Fruit fly (Drosophila melanogaster) whole organism: Measurements from ENCODE around the gene CG44215.

Experiments used
- EcR ChIP-seq, 2 experiments: fragments of >200 bp; optimal IDR thresholded peaks; 2 replicates each; lab custom pipeline; 2017; ENCODE audit warnings: missing biosample characterization in 2 of 2, missing genetic modification characterization in 2 of 2, missing genetic modification reagents in 2 of 2
- usp ChIP-seq: fragments of >200 bp; optimal IDR thresholded peaks from 2 replicates; lab custom pipeline; 2017; ENCODE audit warnings: missing biosample characterization, missing genetic modification characterization, mixed read lengths

dm6 chr3R:14152550-14152949 is 1.7 kb downstream of the CG44215 start, which contains the start of gene CG42500:
- no peak for TF ChIP-seq usp (GFP tag; lab: Kevin White, UChicago)
- no peak for TF ChIP-seq EcR (GFP tag; optimal IDR thresholded peaks at IDR 0.05; lab: Kevin White, UChicago)
